Fruit fly (Drosophila melanogaster) whole organism, prepupa: ENCODE data around the gene CG31313.

Source experiments
- CG10669 ChIP-seq: fragments of 200-800 bp; sonication (Bioruptor generic); optimal IDR thresholded peaks from 3 replicates; lab custom pipeline; 2018; ENCODE audit warnings: missing biosample characterization, mild to moderate bottlenecking, missing genetic modification characterization, moderate library complexity
- CG11294 ChIP-seq: fragments of 200-800 bp; sonication (Bioruptor generic); IDR thresholded peaks from 2 replicates; pipeline ENCODE4 v1.3.6; 2022; ENCODE audit warnings: missing biosample characterization, missing genetic modification characterization
- CG11762 ChIP-seq: fragments of 200-800 bp; sonication (Bioruptor generic); optimal IDR thresholded peaks from 3 replicates; lab custom pipeline; 2016; ENCODE audit warnings: missing biosample characterization, missing genetic modification characterization; ENCODE audit not compliant: insufficient read depth
- CG15336 ChIP-seq: fragments of 200-800 bp; sonication (Bioruptor generic); IDR thresholded peaks from 2 replicates; pipeline ENCODE4 v1.3.6; 2022; ENCODE audit warnings: missing biosample characterization, missing genetic modification characterization
- CG34406 ChIP-seq: fragments of 200-800 bp; sonication (Bioruptor generic); optimal IDR thresholded peaks from 3 replicates; lab custom pipeline; 2016; ENCODE audit warnings: missing biosample characterization, missing genetic modification characterization
- CG3919 ChIP-seq: fragments of 200-800 bp; sonication (Bioruptor generic); optimal IDR thresholded peaks from 3 replicates; lab custom pipeline; 2016; ENCODE audit warnings: missing biosample characterization, missing genetic modification characterization
- CG4318 ChIP-seq: fragments of 200-800 bp; sonication (Bioruptor generic); optimal IDR thresholded peaks from 3 replicates; lab custom pipeline; 2017; ENCODE audit warnings: missing biosample characterization, mild to moderate bottlenecking, missing genetic modification characterization
- CG6163 ChIP-seq: fragments of 200-800 bp; sonication (Bioruptor generic); IDR thresholded peaks from 3 replicates; pipeline ENCODE4 v1.3.6; 2022; ENCODE audit warnings: missing biosample characterization, missing genetic modification characterization
- CG6792 ChIP-seq: fragments of 200-800 bp; sonication (Bioruptor generic); optimal IDR thresholded peaks from 3 replicates; lab custom pipeline; 2016; ENCODE audit warnings: missing biosample characterization, missing genetic modification characterization
- CG6854 ChIP-seq: fragments of 200-800 bp; sonication (Bioruptor generic); optimal IDR thresholded peaks from 2 replicates; lab custom pipeline; 2017; ENCODE audit warnings: missing biosample characterization, mild to moderate bottlenecking, missing genetic modification characterization
- CG7368 ChIP-seq: fragments of 200-800 bp; sonication (Bioruptor generic); optimal IDR thresholded peaks from 3 replicates; lab custom pipeline; 2016; ENCODE audit warnings: missing biosample characterization, missing genetic modification characterization
- CG8632 ChIP-seq: fragments of 200-800 bp; sonication (Bioruptor generic); optimal IDR thresholded peaks from 3 replicates; lab custom pipeline; 2016; ENCODE audit warnings: missing biosample characterization, missing genetic modification characterization
- Eip75B ChIP-seq: fragments of 200-800 bp; sonication (Bioruptor generic); optimal IDR thresholded peaks from 3 replicates; lab custom pipeline; 2016; ENCODE audit warnings: missing biosample characterization, missing genetic modification characterization
- Eip78C ChIP-seq: fragments of 200-800 bp; sonication (Bioruptor generic); peaks from one replicate; lab custom pipeline; 2016; ENCODE audit warnings: missing biosample characterization, missing genetic modification characterization
- Eip93F ChIP-seq: fragments of 200-800 bp; sonication (Bioruptor generic); optimal IDR thresholded peaks from 2 replicates; lab custom pipeline; 2016; ENCODE audit warnings: missing biosample characterization, mild to moderate bottlenecking, missing genetic modification characterization
- Ets21C ChIP-seq: fragments of 200-800 bp; sonication (Bioruptor generic); optimal IDR thresholded peaks from 3 replicates; lab custom pipeline; 2016; ENCODE audit warnings: missing biosample characterization, missing genetic modification characterization
- Gug ChIP-seq: fragments of 200-800 bp; sonication (Bioruptor generic); IDR thresholded peaks from 2 replicates; pipeline ENCODE4 v1.3.6; 2022; ENCODE audit warnings: missing biosample characterization, missing genetic modification characterization
- Hr38 ChIP-seq: sonication (Bioruptor generic); optimal IDR thresholded peaks from 2 replicates; lab custom pipeline; 2016; ENCODE audit warnings: missing biosample characterization, missing genetic modification characterization
- Hr39 ChIP-seq: fragments of 200-800 bp; sonication (Bioruptor generic); optimal IDR thresholded peaks from 2 replicates; lab custom pipeline; 2016; ENCODE audit warnings: missing biosample characterization, missing genetic modification characterization
- Met ChIP-seq: fragments of 200-800 bp; sonication (Bioruptor generic); optimal IDR thresholded peaks from 3 replicates; lab custom pipeline; 2016; ENCODE audit warnings: missing biosample characterization, missing genetic modification characterization
- Smox ChIP-seq: fragments of 200-800 bp; sonication (Bioruptor generic); optimal IDR thresholded peaks from 3 replicates; lab custom pipeline; 2016; ENCODE audit warnings: missing biosample characterization, missing genetic modification characterization
- Sox102F ChIP-seq: fragments of 200-800 bp; sonication (Bioruptor generic); optimal IDR thresholded peaks from 2 replicates; lab custom pipeline; 2016; ENCODE audit warnings: missing biosample characterization, mild to moderate bottlenecking, missing genetic modification characterization
- achi ChIP-seq: fragments of 200-800 bp; sonication (Bioruptor generic); optimal IDR thresholded peaks from 3 replicates; lab custom pipeline; 2016; ENCODE audit warnings: missing biosample characterization, missing genetic modification characterization
- cyc ChIP-seq: fragments of 200-800 bp; sonication (Bioruptor generic); optimal IDR thresholded peaks from 3 replicates; lab custom pipeline; 2016; ENCODE audit warnings: missing biosample characterization, missing genetic modification characterization
- esn ChIP-seq: fragments of 200-800 bp; sonication (Bioruptor generic); optimal IDR thresholded peaks from 2 replicates; lab custom pipeline; 2016; ENCODE audit warnings: missing biosample characterization, mild to moderate bottlenecking, missing genetic modification characterization, moderate library complexity
- fd59A ChIP-seq: fragments of 200-800 bp; sonication (Bioruptor generic); optimal IDR thresholded peaks from 2 replicates; lab custom pipeline; 2017; ENCODE audit warnings: missing biosample characterization, mild to moderate bottlenecking, missing genetic modification characterization, missing genetic modification reagents
- fd85E ChIP-seq: fragments of 200-800 bp; sonication (Bioruptor generic); optimal IDR thresholded peaks from 3 replicates; lab custom pipeline; 2016; ENCODE audit warnings: missing biosample characterization, missing genetic modification characterization
- fkh ChIP-seq: fragments of 200-800 bp; sonication (Bioruptor generic); optimal IDR thresholded peaks from 3 replicates; lab custom pipeline; 2017; ENCODE audit warnings: missing biosample characterization, mild to moderate bottlenecking, missing genetic modification characterization, moderate library complexity
- lz ChIP-seq: fragments of 200-800 bp; sonication (Bioruptor generic); optimal IDR thresholded peaks from 3 replicates; lab custom pipeline; 2016; ENCODE audit warnings: missing biosample characterization, missing genetic modification characterization
- pdm3 ChIP-seq: fragments of 200-800 bp; sonication (Bioruptor generic); optimal IDR thresholded peaks from 3 replicates; lab custom pipeline; 2016; ENCODE audit warnings: missing biosample characterization, missing genetic modification characterization
- salr ChIP-seq, 2 experiments: fragments of 200-800 bp; sonication (Bioruptor generic); optimal IDR thresholded peaks; 3 replicates each; lab custom pipeline; 2016 to 2018; ENCODE audit warnings: missing biosample characterization in 2 of 2, missing genetic modification characterization in 2 of 2, mild to moderate bottlenecking in 1 of 2
- spab ChIP-seq: fragments of 200-800 bp; sonication (Bioruptor generic); optimal IDR thresholded peaks from 2 replicates; lab custom pipeline; 2017; ENCODE audit warnings: missing biosample characterization, mild to moderate bottlenecking, missing genetic modification characterization, missing genetic modification reagents
- svp ChIP-seq: fragments of 200-800 bp; sonication (Bioruptor generic); peaks from one replicate; lab custom pipeline; 2016; ENCODE audit warnings: missing biosample characterization, missing genetic modification characterization
- topi ChIP-seq: fragments of 200-800 bp; sonication (Bioruptor generic); optimal IDR thresholded peaks from 3 replicates; lab custom pipeline; 2016; ENCODE audit warnings: missing biosample characterization, missing genetic modification characterization

CG31313 gene

dm6 chr3R:14567796-14568195, 567 bp upstream of the CG31313 start:
- TF ChIP-seq CG10669 (GFP tag; lab: Kevin White, UChicago): no peak
- no peak for TF ChIP-seq Hr39 (GFP tag; lab: Kevin White, UChicago)
- TF ChIP-seq Met: no peak
- TF ChIP-seq cyc (GFP tag; lab: Kevin White, UChicago): no peak
- no peak for TF ChIP-seq Ets21C
- TF ChIP-seq CG3919: no peak
- no peak for TF ChIP-seq pdm3 (GFP tag; lab: Kevin White, UChicago)
- TF ChIP-seq Hr38: no peak
- no peak for TF ChIP-seq CG34406 (GFP tag; lab: Kevin White, UChicago)
- TF ChIP-seq fkh (GFP tag; lab: Kevin White, UChicago): no peak
- no peak for TF ChIP-seq Eip75B

- TF ChIP-seq CG6792 (GFP tag; lab: Kevin White, UChicago) (no peak), Smox (GFP tag; lab: Kevin White, UChicago) (no peak), CG11294 (GFP tag; lab: Robert Waterston, UW) (no peak), fd85E (no peak), CG11762 (GFP tag; lab: Kevin White, UChicago) (no peak), pdm3 (GFP tag; lab: Kevin White, UChicago) (no peak), Eip78C (no peak), CG6163 (GFP tag; lab: Robert Waterston, UW) (no peak), Ets21C (no peak), Eip93F (GFP tag; lab: Kevin White, UChicago) (no peak), lz (GFP tag; lab: Kevin White, UChicago) (no peak), CG8632 (GFP tag; lab: Kevin White, UChicago) (no peak)
- TF ChIP-seq, all 60 proteins: peak for 0
These were observed 1.9 kb downstream of the CG31313 start, which contains the start of gene CG14852 for dm6 chr3R:14565065-14565977. TSS of gene CG14852 (plus strand) at chr3R:14565927.

- TF ChIP-seq svp (GFP tag; lab: Kevin White, UChicago) (peak; percentile 26), achi (GFP tag; lab: Kevin White, UChicago) (no peak)
These were observed 2.5 kb downstream of the CG31313 start, which contains the start of gene CG8087 for dm6 chr3R:14564705-14565064. TSS of gene CG8087 (minus strand) at chr3R:14564805.

- TF ChIP-seq CG6163 (GFP tag; lab: Robert Waterston, UW) (no peak), CG4318 (GFP tag; lab: Kevin White, UChicago) (no peak), CG10669 (GFP tag; lab: Kevin White, UChicago) (no peak), fkh (GFP tag; lab: Kevin White, UChicago) (no peak), Hr39 (GFP tag; lab: Kevin White, UChicago) (no peak), esn (GFP tag; lab: Kevin White, UChicago) (no peak), Met (no peak), spab (GFP tag; lab: Kevin White, UChicago) (no peak), CG6854 (GFP tag; lab: Kevin White, UChicago) (no peak), Sox102F (GFP tag; lab: Kevin White, UChicago) (no peak), CG34406 (GFP tag; lab: Kevin White, UChicago) (no peak), Gug (GFP tag; lab: Robert Waterston, UW) (no peak), salr (GFP tag; optimal IDR thresholded peaks at IDR 0.05; lab: Kevin White, UChicago) (no peak), fd59A (GFP tag; lab: Kevin White, UChicago) (no peak), CG7368 (GFP tag; lab: Kevin White, UChicago) (no peak), lz (GFP tag; lab: Kevin White, UChicago) (no peak), CG15336 (GFP tag; lab: Robert Waterston, UW) (no peak), topi (GFP tag; lab: Kevin White, UChicago) (no peak)
These were observed 5.2 kb downstream of the CG31313 start, which contains the start of gene CG14851 for dm6 chr3R:14562040-14562439. TSS of gene CG14851 (plus strand) at chr3R:14562340.
